Worm (Caenorhabditis elegans): ENCODE measurements around the gene C45B2.8.
A peak's percentile ranks its signal among the peaks of the same experiment; 100 is the strongest.

Gene C45B2.8

DNA sequence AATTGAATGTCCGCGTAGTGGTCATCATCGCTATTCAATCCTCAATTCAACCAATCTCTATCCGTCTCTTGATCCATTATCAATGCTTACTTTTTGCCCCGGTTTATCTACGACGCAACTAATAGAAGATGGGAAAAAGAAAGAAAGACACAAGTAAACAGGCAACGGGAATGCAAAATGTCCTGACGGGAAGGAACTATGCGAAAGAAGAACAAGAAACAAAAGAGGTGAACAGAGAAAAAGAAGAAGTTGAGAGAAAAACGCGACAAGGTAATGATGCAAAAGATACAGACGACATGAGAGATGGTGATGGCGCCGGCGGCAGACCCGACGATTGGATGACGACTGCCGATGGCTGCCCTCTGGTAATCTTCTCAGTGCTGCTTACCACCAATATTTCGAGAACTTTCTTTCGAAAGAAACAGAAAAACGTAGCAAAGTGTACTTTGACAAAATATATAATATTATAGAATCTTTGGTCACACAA is 45.7 kb upstream of the C45B2.8 start (continued):
- TF ChIP-seq gei-8 (GFP tag; optimal IDR thresholded peaks at IDR 0.05) (peak; percentile 39), spr-1 (tag; optimal IDR thresholded peaks at IDR 0.05) (no peak), mdl-1 (tag; optimal IDR thresholded peaks at IDR 0.05) (peak in 1 of 2 experiments; percentile 84), lsy-2 (tag; optimal IDR thresholded peaks at IDR 0.05) (peak in 1 of 2 experiments; percentile 44), hlh-11 (tag; optimal IDR thresholded peaks at IDR 0.05) (peak; percentile 94)

DNA sequence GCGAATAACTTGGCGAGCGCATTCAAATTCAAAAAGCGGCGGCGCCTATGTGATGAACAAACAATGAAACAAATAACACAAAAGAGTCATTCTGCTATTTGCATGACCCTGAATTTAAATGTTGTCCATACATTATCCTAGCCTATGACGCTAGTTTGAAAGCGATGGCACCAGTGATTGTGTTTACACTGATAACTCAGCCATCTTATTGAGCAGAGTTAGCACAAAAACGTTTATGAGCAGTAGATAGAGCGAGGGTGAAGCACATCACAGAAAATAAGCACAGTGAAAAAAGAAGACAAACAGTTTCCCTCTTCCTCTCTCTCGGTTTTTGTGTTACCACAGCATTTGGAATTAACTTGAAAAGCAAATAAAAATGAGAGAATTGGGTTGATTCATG is 44.5 kb upstream of the C45B2.8 start:
- TF ChIP-seq daf-16 (GFP tag; optimal IDR thresholded peaks at IDR 0.05), result no peak
- peak; percentile 74 for TF ChIP-seq daf-16 (tag; optimal IDR thresholded peaks at IDR 0.05)
- TF ChIP-seq T26A8.4 (GFP tag; IDR thresholded peaks at IDR 0.05), result no peak
- no peak for TF ChIP-seq egl-27 (tag; optimal IDR thresholded peaks at IDR 0.05)
- no peak for TF ChIP-seq lir-3 (tag; optimal IDR thresholded peaks at IDR 0.05)
- no peak for TF ChIP-seq nhr-25 (tag; optimal IDR thresholded peaks at IDR 0.05; ENCODE audit: borderline replicate concordance, insufficient read depth)
- peak; percentile 58 for TF ChIP-seq nhr-28 (tag; optimal IDR thresholded peaks at IDR 0.05)
- TF ChIP-seq zip-11 (GFP tag; IDR thresholded peaks at IDR 0.05), result no peak
- TF ChIP-seq nhr-6 (tag; optimal IDR thresholded peaks at IDR 0.05), result peak; percentile 45
- TF ChIP-seq aha-1 (tag), result peak; percentile 86
- TF ChIP-seq madf-5 (GFP tag; IDR thresholded peaks at IDR 0.05), result no peak
- no peak for TF ChIP-seq nhr-102 (tag; optimal IDR thresholded peaks at IDR 0.05)
- no peak for TF ChIP-seq ztf-7 (tag; optimal IDR thresholded peaks at IDR 0.05)
- TF ChIP-seq zip-2 (tag; optimal IDR thresholded peaks at IDR 0.05), result no peak
- no peak for TF ChIP-seq pha-4 (GFP tag; IDR thresholded peaks at IDR 0.05)
- TF ChIP-seq pha-4 (tag; optimal IDR thresholded peaks at IDR 0.05), result no peak
- TF ChIP-seq unc-62 (GFP tag; optimal IDR thresholded peaks at IDR 0.05 in 1 of 2), result peak in 1 of 2 experiments; percentile 57
- no peak for TF ChIP-seq unc-62 (tag; optimal IDR thresholded peaks at IDR 0.05)
- no peak for TF ChIP-seq snpc-1.2 (GFP tag; IDR thresholded peaks at IDR 0.05)
- no peak for TF ChIP-seq Y75B8A.6 (GFP tag; IDR thresholded peaks at IDR 0.05)
- TF ChIP-seq nhr-111 (GFP tag; optimal IDR thresholded peaks at IDR 0.05), result no peak
- no peak for TF ChIP-seq pqm-1 (tag; optimal IDR thresholded peaks at IDR 0.05)
- no peak for TF ChIP-seq R02D3.7 (tag; optimal IDR thresholded peaks at IDR 0.05)

DNA sequence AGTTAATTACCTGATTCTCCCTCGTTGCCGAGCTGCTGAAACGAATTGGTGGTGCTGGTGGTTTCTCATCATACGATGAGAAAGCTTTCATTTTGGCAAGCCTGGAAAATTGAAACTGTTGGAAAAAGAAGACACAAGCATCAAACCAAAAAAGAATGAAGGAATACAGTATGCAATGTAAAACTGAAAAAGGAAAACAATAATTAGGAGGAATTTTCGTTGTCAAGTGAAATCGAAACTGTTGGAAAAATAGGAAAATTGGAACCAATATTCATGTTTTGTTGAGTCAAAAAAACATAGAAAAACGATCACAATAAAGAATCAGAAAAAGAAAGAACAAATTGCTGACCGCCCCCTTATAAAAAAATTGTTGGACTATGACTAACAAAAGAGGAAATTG is 39.3 kb upstream of the C45B2.8 start, which contains the start of gene pak-1:
Gene pak-1, minus strand, starts transcription at position 101 of the 400 bp plus-strand sequence.
- TF ChIP-seq Y48G9A.11 (GFP tag; IDR thresholded peaks at IDR 0.05), result no peak
- TF ChIP-seq egl-27 (tag; optimal IDR thresholded peaks at IDR 0.05), result no peak
- no peak for TF ChIP-seq snpc-1.2 (GFP tag; IDR thresholded peaks at IDR 0.05)
- TF ChIP-seq fos-1 (tag; optimal IDR thresholded peaks at IDR 0.05), result no peak
- TF ChIP-seq zfp-2 (tag; optimal IDR thresholded peaks at IDR 0.05), result no peak
- no peak for TF ChIP-seq nhr-6 (tag; optimal IDR thresholded peaks at IDR 0.05)
- no peak for TF ChIP-seq ceh-32 (tag; optimal IDR thresholded peaks at IDR 0.05; ENCODE audit: poor library complexity)
- no peak for TF ChIP-seq lin-38 (GFP tag; IDR thresholded peaks at IDR 0.05)
- no peak for TF ChIP-seq duxl-1 (tag; optimal IDR thresholded peaks at IDR 0.05; ENCODE audit: poor library complexity)
- no peak for TF ChIP-seq dve-1 (tag; optimal IDR thresholded peaks at IDR 0.05; ENCODE audit: insufficient read depth)
- no peak for TF ChIP-seq unc-130 (GFP tag; optimal IDR thresholded peaks at IDR 0.05)
- TF ChIP-seq hlh-30 (tag; optimal IDR thresholded peaks at IDR 0.05; ENCODE audit: insufficient read depth), result no peak
- no peak for TF ChIP-seq nhr-42 (GFP tag; IDR thresholded peaks at IDR 0.05)
- TF ChIP-seq ztf-7 (tag; optimal IDR thresholded peaks at IDR 0.05), result no peak
- TF ChIP-seq lir-3 (tag; optimal IDR thresholded peaks at IDR 0.05), result no peak
- no peak for TF ChIP-seq lim-7 (GFP tag; IDR thresholded peaks at IDR 0.05)
